Worm (Caenorhabditis elegans): ENCODE data around the gene ampd-1.

ce11 chrII:5157525-5157924 lies 45.6 kb upstream of the ampd-1 start, which contains the start of gene srb-13:
- TF ChIP-seq flt-1 (GFP tag; IDR thresholded peaks at IDR 0.05) (no peak), ztf-29 (GFP tag; IDR thresholded peaks at IDR 0.05) (no peak), tab-1 (GFP tag; IDR thresholded peaks at IDR 0.05) (no peak), T22C8.4 (GFP tag; IDR thresholded peaks at IDR 0.05) (no peak), ref-1 (GFP tag; conservative IDR thresholded peaks at IDR 0.05) (no peak), cog-1 (tag; optimal IDR thresholded peaks at IDR 0.05) (no peak), ztf-23 (GFP tag; IDR thresholded peaks at IDR 0.05) (no peak)

All from whole organism, midembryonic.